Worm (Caenorhabditis elegans) whole organism, L3 larva: ENCODE results near the gene lgc-39.

Experiments used
- R02D3.7 ChIP-seq: fragments of 150-350 bp; optimal IDR thresholded peaks from 2 replicates; lab custom pipeline; 2014; ENCODE audit warnings: missing biosample characterization, missing genetic modification characterization
- ZK546.5 ChIP-seq: sonication (generic microtip); optimal IDR thresholded peaks from 2 replicates; lab custom pipeline; 2017; ENCODE audit warnings: missing biosample characterization, missing genetic modification characterization
- ama-1 ChIP-seq: fragments of 150-350 bp; optimal IDR thresholded peaks from 2 replicates; lab custom pipeline; 2018
- ceh-16 ChIP-seq: sonication (generic microtip); optimal IDR thresholded peaks from 2 replicates; lab custom pipeline; 2017; ENCODE audit warnings: missing biosample characterization, missing genetic modification characterization
- ceh-28 ChIP-seq: fragments of 150-350 bp; optimal IDR thresholded peaks from 2 replicates; lab custom pipeline; 2014; ENCODE audit warnings: missing biosample characterization, missing genetic modification reagents, missing genetic modification characterization
- ceh-82 ChIP-seq: fragments of 150-350 bp; optimal IDR thresholded peaks from 2 replicates; lab custom pipeline; 2014; ENCODE audit warnings: missing biosample characterization, missing genetic modification characterization
- ceh-9 ChIP-seq: sonication (generic microtip); optimal IDR thresholded peaks from 2 replicates; lab custom pipeline; 2018; ENCODE audit warnings: missing biosample characterization, missing genetic modification characterization
- daf-12 ChIP-seq: fragments of 150-350 bp; optimal IDR thresholded peaks from 2 replicates; lab custom pipeline; 2014; ENCODE audit warnings: missing biosample characterization, missing genetic modification reagents, missing genetic modification characterization
- egl-27 ChIP-seq: sonication (generic microtip); optimal IDR thresholded peaks from 4 replicates; lab custom pipeline; 2017; ENCODE audit warnings: missing biosample characterization, missing genetic modification reagents, missing genetic modification characterization
- elt-1 ChIP-seq: fragments of 150-350 bp; optimal IDR thresholded peaks from 2 replicates; lab custom pipeline; 2014; ENCODE audit warnings: missing biosample characterization, missing genetic modification characterization
- elt-2 ChIP-seq: sonication (generic microtip); optimal IDR thresholded peaks from 2 replicates; lab custom pipeline; 2016; ENCODE audit warnings: missing genetic modification reagents, mild to moderate bottlenecking, missing genetic modification characterization, missing compliant biosample characterization
- elt-3 ChIP-seq, 3 experiments: fragments of 150-350 bp in 1 of 3; sonication (generic microtip) in 2 of 3; optimal IDR thresholded peaks; 2 replicates in 2 of 3; 4 replicates in 1 of 3; lab custom pipeline; 2014 to 2017; ENCODE audit warnings: missing biosample characterization in 3 of 3, missing genetic modification characterization in 3 of 3
- eor-1 ChIP-seq, 2 experiments: fragments of 150-350 bp; optimal IDR thresholded peaks; 2 replicates each; lab custom pipeline; 2014 to 2018; ENCODE audit warnings: missing biosample characterization in 2 of 2, missing genetic modification characterization in 2 of 2
- fkh-10 ChIP-seq: sonication (generic microtip); optimal IDR thresholded peaks from 2 replicates; lab custom pipeline; 2017; ENCODE audit warnings: missing biosample characterization, missing genetic modification reagents, missing genetic modification characterization
- fkh-2 ChIP-seq: fragments of 150-350 bp; optimal IDR thresholded peaks from 2 replicates; lab custom pipeline; 2014; ENCODE audit warnings: missing biosample characterization, missing genetic modification reagents, missing genetic modification characterization
- fos-1 ChIP-seq: fragments of 150-350 bp; optimal IDR thresholded peaks from 2 replicates; lab custom pipeline; 2014; ENCODE audit warnings: missing biosample characterization, missing genetic modification characterization
- hmg-11 ChIP-seq: sonication (generic microtip); optimal IDR thresholded peaks from 2 replicates; lab custom pipeline; 2016; ENCODE audit warnings: missing genetic modification characterization, missing compliant biosample characterization
- jun-1 ChIP-seq: fragments of 150-350 bp; optimal IDR thresholded peaks from 2 replicates; lab custom pipeline; 2014; ENCODE audit warnings: missing biosample characterization, missing genetic modification reagents, missing genetic modification characterization
- lin-15B ChIP-seq: fragments of 150-350 bp; optimal IDR thresholded peaks from 2 replicates; lab custom pipeline; 2014; ENCODE audit warnings: missing biosample characterization, missing genetic modification characterization
- lsy-12 ChIP-seq: sonication (generic microtip); optimal IDR thresholded peaks from 2 replicates; lab custom pipeline; 2016; ENCODE audit warnings: mild to moderate bottlenecking, missing genetic modification characterization, missing compliant biosample characterization
- mdl-1 ChIP-seq: fragments of 150-350 bp; optimal IDR thresholded peaks from 2 replicates; lab custom pipeline; 2014; ENCODE audit warnings: missing biosample characterization, missing genetic modification characterization
- mml-1 ChIP-seq: fragments of 150-350 bp; sonication (generic microtip); optimal IDR thresholded peaks from 3 replicates; lab custom pipeline; 2014; ENCODE audit warnings: missing biosample characterization, missing genetic modification characterization
- nfya-1 ChIP-seq: sonication (generic microtip); optimal IDR thresholded peaks from 2 replicates; lab custom pipeline; 2017; ENCODE audit warnings: missing genetic modification characterization, mild to moderate bottlenecking, missing compliant biosample characterization, antibody characterized with exemption, moderate library complexity; ENCODE audit not compliant: insufficient read depth
- nhr-11 ChIP-seq: fragments of 150-350 bp; optimal IDR thresholded peaks from 2 replicates; lab custom pipeline; 2014; ENCODE audit warnings: missing biosample characterization, missing genetic modification characterization
- nhr-12 ChIP-seq: fragments of 150-350 bp; optimal IDR thresholded peaks from 2 replicates; lab custom pipeline; 2014; ENCODE audit warnings: missing biosample characterization, missing genetic modification characterization
- nhr-23 ChIP-seq: fragments of 150-350 bp; optimal IDR thresholded peaks from 2 replicates; lab custom pipeline; 2014; ENCODE audit warnings: missing biosample characterization, missing genetic modification reagents, missing genetic modification characterization
- nhr-237 ChIP-seq: fragments of 150-350 bp; optimal IDR thresholded peaks from 2 replicates; lab custom pipeline; 2014; ENCODE audit warnings: missing biosample characterization, missing genetic modification characterization
- nhr-25 ChIP-seq: sonication (generic microtip); optimal IDR thresholded peaks from 2 replicates; lab custom pipeline; 2017; ENCODE audit warnings: missing biosample characterization, missing genetic modification characterization
- nhr-28 ChIP-seq: fragments of 150-350 bp; optimal IDR thresholded peaks from 2 replicates; lab custom pipeline; 2014; ENCODE audit warnings: missing biosample characterization, missing genetic modification characterization
- nhr-43 ChIP-seq: sonication (generic microtip); optimal IDR thresholded peaks from 2 replicates; lab custom pipeline; 2016; ENCODE audit warnings: mild to moderate bottlenecking, missing genetic modification characterization, missing compliant biosample characterization; ENCODE audit not compliant: poor library complexity, severe bottlenecking
- nhr-76 ChIP-seq: fragments of 150-350 bp; sonication (generic microtip); optimal IDR thresholded peaks from 5 replicates; lab custom pipeline; 2014; ENCODE audit warnings: missing biosample characterization, missing genetic modification characterization
- nhr-77 ChIP-seq: fragments of 150-350 bp; optimal IDR thresholded peaks from 2 replicates; lab custom pipeline; 2014; ENCODE audit warnings: missing biosample characterization, missing genetic modification characterization
- pha-4 ChIP-seq: fragments of 150-350 bp; optimal IDR thresholded peaks from 2 replicates; lab custom pipeline; 2014; ENCODE audit warnings: missing biosample characterization, missing genetic modification reagents, missing genetic modification characterization
- pqm-1 ChIP-seq: fragments of 150-350 bp; optimal IDR thresholded peaks from 2 replicates; lab custom pipeline; 2017; ENCODE audit warnings: missing biosample characterization, missing genetic modification characterization, inconsistent platforms
- sea-2 ChIP-seq: fragments of 150-350 bp; sonication (generic microtip); optimal IDR thresholded peaks from 4 replicates; lab custom pipeline; 2014; ENCODE audit warnings: missing biosample characterization, missing genetic modification reagents, missing genetic modification characterization
- skn-1 ChIP-seq: fragments of 150-350 bp; optimal IDR thresholded peaks from 2 replicates; lab custom pipeline; 2014; ENCODE audit warnings: missing biosample characterization, missing genetic modification characterization
- snpc-4 ChIP-seq: fragments of 150-350 bp; optimal IDR thresholded peaks from 2 replicates; lab custom pipeline; 2014; ENCODE audit warnings: missing biosample characterization, missing genetic modification characterization
- tbx-2 ChIP-seq: sonication (generic microtip); optimal IDR thresholded peaks from 2 replicates; lab custom pipeline; 2016; ENCODE audit warnings: mild to moderate bottlenecking, missing genetic modification characterization, missing compliant biosample characterization
- unc-62 ChIP-seq: fragments of 150-350 bp; sonication (generic microtip); optimal IDR thresholded peaks from 4 replicates; lab custom pipeline; 2014; ENCODE audit warnings: missing biosample characterization, missing genetic modification reagents, missing genetic modification characterization
- ztf-11 ChIP-seq: fragments of 150-350 bp; optimal IDR thresholded peaks from 2 replicates; lab custom pipeline; 2014; ENCODE audit warnings: missing biosample characterization, missing genetic modification characterization
- ztf-4 ChIP-seq: fragments of 150-350 bp; optimal IDR thresholded peaks from 2 replicates; lab custom pipeline; 2014; ENCODE audit warnings: missing biosample characterization, missing genetic modification characterization

lgc-39 gene

ce11 chrV:7187295-7187694 lies 12.0 kb downstream of the lgc-39 start:
- TF ChIP-seq elt-2 (tag; lab: Kevin White, UChicago) (peak; percentile 29), elt-3 (tag; optimal IDR thresholded peaks at IDR 0.05; lab: Kevin White, UChicago) (no peak)

ce11 chrV:7193562-7193961 lies 18.3 kb downstream of the lgc-39 start, which contains the start of gene F09G2.8:
F09G2.8 (minus strand) TSS chrV:7193662.
- TF ChIP-seq nhr-43 (tag; lab: Kevin White, UChicago) = no peak
- no peak for TF ChIP-seq nhr-28 (tag; lab: Kevin White, UChicago)
- no peak for TF ChIP-seq ZK546.5 (tag; lab: Kevin White, UChicago)
- TF ChIP-seq nfya-1 (tag; lab: Kevin White, UChicago) = no peak
- TF ChIP-seq ceh-28 (tag; lab: Kevin White, UChicago) = no peak

ce11 chrV:7194818-7195217 lies 19.5 kb downstream of the lgc-39 start:
- TF ChIP-seq nhr-11 (no peak), ceh-82 (tag; lab: Kevin White, UChicago) (no peak), fos-1 (tag; lab: Kevin White, UChicago) (no peak), mml-1 (tag; lab: Kevin White, UChicago) (no peak), fkh-2 (no peak), ama-1 (lab: Kevin White, UChicago) (no peak), snpc-4 (tag; lab: Kevin White, UChicago) (no peak), nhr-12 (tag; lab: Kevin White, UChicago) (no peak), unc-62 (GFP tag; lab: Kevin White, UChicago) (no peak), ceh-9 (tag; lab: Kevin White, UChicago) (no peak), eor-1 (tag; optimal IDR thresholded peaks at IDR 0.05; lab: Kevin White, UChicago) (no peak), ceh-28 (tag; lab: Kevin White, UChicago) (no peak), daf-12 (tag; lab: Kevin White, UChicago) (no peak)

ce11 chrV:7196037-7196436 lies 20.7 kb downstream of the lgc-39 start, which contains the start of gene attf-2:
attf-2 (minus strand) TSS chrV:7196137.
- no peak for TF ChIP-seq ZK546.5 (tag; lab: Kevin White, UChicago)
- TF ChIP-seq ceh-82 (tag; lab: Kevin White, UChicago) = no peak
- no peak for TF ChIP-seq sea-2 (GFP tag; lab: Kevin White, UChicago)
- no peak for TF ChIP-seq ztf-11
- no peak for TF ChIP-seq nhr-237 (tag; lab: Kevin White, UChicago)
- TF ChIP-seq eor-1 (tag; optimal IDR thresholded peaks at IDR 0.05; lab: Kevin White, UChicago) = no peak
- TF ChIP-seq elt-3 (tag; optimal IDR thresholded peaks at IDR 0.05; lab: Kevin White, UChicago) = no peak
- no peak for TF ChIP-seq ztf-4 (tag; lab: Kevin White, UChicago)
- TF ChIP-seq nhr-77 (tag; lab: Kevin White, UChicago) = no peak
- TF ChIP-seq nhr-12 (tag; lab: Kevin White, UChicago) = no peak
- TF ChIP-seq, all 47 proteins: peak for 0

ce11 chrV:7196498-7196966 lies 21.2 kb downstream of the lgc-39 start, which contains the start of gene F09G2.2:
F09G2.2 (plus strand) TSS chrV:7196916.
- TF ChIP-seq pha-4 = peak; percentile 89
- no peak for TF ChIP-seq daf-12 (tag; lab: Kevin White, UChicago)
- peak; percentile 82 for TF ChIP-seq snpc-4 (tag; lab: Kevin White, UChicago)
- peak; percentile 90 for TF ChIP-seq skn-1 (tag; lab: Kevin White, UChicago)
- TF ChIP-seq sea-2 (GFP tag; lab: Kevin White, UChicago) = no peak
- peak; percentile 89 for TF ChIP-seq elt-2 (tag; lab: Kevin White, UChicago)
- TF ChIP-seq ceh-82 (tag; lab: Kevin White, UChicago) = peak; percentile 2
- TF ChIP-seq elt-3 (tag; optimal IDR thresholded peaks at IDR 0.05; lab: Kevin White, UChicago) = no peak
- peak; percentile 32 for TF ChIP-seq ztf-4 (tag; lab: Kevin White, UChicago)
- TF ChIP-seq lsy-12 = peak; percentile 67
- peak; percentile 64 for TF ChIP-seq ceh-28 (tag; lab: Kevin White, UChicago)
- TF ChIP-seq unc-62 (GFP tag; lab: Kevin White, UChicago) = no peak
- TF ChIP-seq ztf-11 = no peak
- peak; percentile 59 for TF ChIP-seq elt-1 (tag; lab: Kevin White, UChicago)
- TF ChIP-seq nhr-23 (tag; lab: Kevin White, UChicago) = peak; percentile 96
- peak; percentile 92 for TF ChIP-seq lin-15B (tag; lab: Kevin White, UChicago)
- peak; percentile 96 for TF ChIP-seq nhr-25 (tag; lab: Kevin White, UChicago)
- TF ChIP-seq nhr-237 (tag; lab: Kevin White, UChicago) = no peak
- no peak for TF ChIP-seq fos-1 (tag; lab: Kevin White, UChicago)
- peak; percentile 86 for TF ChIP-seq nhr-43 (tag; lab: Kevin White, UChicago)
- no peak for TF ChIP-seq nhr-76 (tag; lab: Kevin White, UChicago)
- TF ChIP-seq nhr-11 = no peak
- TF ChIP-seq jun-1 (tag; lab: Kevin White, UChicago) = peak; percentile 94
- peak; percentile 75 for TF ChIP-seq pqm-1 (tag; lab: Kevin White, UChicago)
- no peak for TF ChIP-seq nhr-77 (tag; lab: Kevin White, UChicago)
- peak; percentile 46 for TF ChIP-seq egl-27 (tag; lab: Kevin White, UChicago)
- TF ChIP-seq mml-1 (tag; lab: Kevin White, UChicago) = no peak
- peak; percentile 8 for TF ChIP-seq fkh-10 (GFP tag; lab: Kevin White, UChicago)
- TF ChIP-seq hmg-11 (tag; lab: Kevin White, UChicago) = peak; percentile 82
- TF ChIP-seq tbx-2 (tag; lab: Kevin White, UChicago) = peak; percentile 45
- TF ChIP-seq R02D3.7 = peak; percentile 71
- TF ChIP-seq ceh-16 = no peak
- TF ChIP-seq ama-1 (lab: Kevin White, UChicago) = peak; percentile 78
- no peak for TF ChIP-seq mdl-1 (tag; lab: Kevin White, UChicago)
